Worm (Caenorhabditis elegans) whole organism, L3 larva: ENCODE results near the gene dnj-20.

Source experiments
- elt-3 ChIP-seq, 3 experiments: fragments of 150-350 bp in 1 of 3; sonication (generic microtip) in 2 of 3; optimal IDR thresholded peaks; 2 replicates in 2 of 3; 4 replicates in 1 of 3; lab custom pipeline; 2014 to 2017; ENCODE audit warnings: missing biosample characterization in 3 of 3, missing genetic modification characterization in 3 of 3
- snpc-4 ChIP-seq: fragments of 150-350 bp; optimal IDR thresholded peaks from 2 replicates; lab custom pipeline; 2014; ENCODE audit warnings: missing biosample characterization, missing genetic modification characterization

- TF ChIP-seq snpc-4 (tag; lab: Kevin White, UChicago) (no peak), elt-3 (tag; optimal IDR thresholded peaks at IDR 0.05; lab: Kevin White, UChicago) (no peak)
These were observed 28.9 kb upstream of the dnj-20 start, which contains the start of gene ZK1307.3 for ce11 chrII:9652919-9653318.
